Fruit fly (Drosophila melanogaster): ENCODE measurements around the gene CG8006.
A peak's percentile ranks its signal among the peaks of the same experiment; 100 is the strongest.

- TF ChIP-seq fd96Ca (GFP tag; IDR thresholded peaks at IDR 0.05) (no peak), D1 (tag; optimal IDR thresholded peaks at IDR 0.05) (no peak), gl (tag; optimal IDR thresholded peaks at IDR 0.05) (no peak), CG32121 (GFP tag; IDR thresholded peaks at IDR 0.05) (0 out of 2 replicates have a peak, but pooled peaks have one; percentile 39), CG13204 (GFP tag; optimal IDR thresholded peaks at IDR 0.05) (no peak), CG10348 (GFP tag; IDR thresholded peaks at IDR 0.05) (no peak), CG17806 (tag; optimal IDR thresholded peaks at IDR 0.05) (no peak), CG4496 (GFP tag; IDR thresholded peaks at IDR 0.05) (no peak), CG12605 (GFP tag; IDR thresholded peaks at IDR 0.05) (0 out of 2 replicates have a peak, but pooled peaks have one; percentile 45), CG9948 (tag; optimal IDR thresholded peaks at IDR 0.05) (no peak)
Observed at dm6 chr3L:8240932-8241331, 29.2 kb downstream of the CG8006 start.

Measured in whole organism, pupa.